Fruit fly (Drosophila melanogaster): ENCODE data around the gene Gdi.

DNA sequence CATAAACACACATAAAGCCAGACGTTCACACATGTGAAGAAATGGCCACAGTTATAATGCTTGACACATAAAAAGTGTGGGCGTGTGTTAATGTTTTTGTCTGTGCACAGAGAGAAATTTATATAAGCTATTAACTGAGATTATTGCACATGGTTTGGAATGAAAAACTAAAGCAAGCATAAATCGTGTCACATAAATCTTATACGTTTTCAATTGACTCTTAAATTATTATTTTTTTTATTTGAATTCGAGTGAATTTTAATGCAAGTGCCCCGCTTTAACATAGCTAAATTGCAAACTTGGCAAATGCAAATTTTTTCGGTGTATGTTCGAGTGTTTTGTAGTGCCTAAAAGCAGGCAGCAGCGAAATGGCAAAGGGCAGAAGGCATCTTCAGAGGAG lies 7.2 kb downstream of the Gdi start:
- no peak for TF ChIP-seq CTCF (optimal IDR thresholded peaks at IDR 0.05)
- TF ChIP-seq CG8478 (optimal IDR thresholded peaks at IDR 0.05), result no peak

All from S2 (cell line).